Fruit fly (Drosophila melanogaster) whole organism, prepupa: ENCODE results near the gene CG4582.

Experiments used
- Blimp-1 ChIP-seq: fragments of 200-800 bp; sonication (Bioruptor generic); optimal IDR thresholded peaks from 3 replicates; lab custom pipeline; 2017; ENCODE audit warnings: missing biosample characterization, missing genetic modification characterization, mild to moderate bottlenecking, moderate library complexity, missing genetic modification reagents
- CG10669 ChIP-seq: fragments of 200-800 bp; sonication (Bioruptor generic); optimal IDR thresholded peaks from 3 replicates; lab custom pipeline; 2018; ENCODE audit warnings: missing biosample characterization, mild to moderate bottlenecking, missing genetic modification characterization, moderate library complexity
- CG15336 ChIP-seq: fragments of 200-800 bp; sonication (Bioruptor generic); IDR thresholded peaks from 2 replicates; pipeline ENCODE4 v1.3.6; 2022; ENCODE audit warnings: missing biosample characterization, missing genetic modification characterization
- CG1621 ChIP-seq: fragments of 200-800 bp; sonication (Bioruptor generic); optimal IDR thresholded peaks from 3 replicates; lab custom pipeline; 2018; ENCODE audit warnings: missing biosample characterization, mild to moderate bottlenecking, missing genetic modification characterization
- CG31627 ChIP-seq: fragments of 200-800 bp; sonication (Bioruptor generic); optimal IDR thresholded peaks from 3 replicates; lab custom pipeline; 2016; ENCODE audit warnings: missing biosample characterization, missing genetic modification characterization
- CG32006 ChIP-seq: fragments of 200-800 bp; sonication (Bioruptor generic); optimal IDR thresholded peaks from 3 replicates; lab custom pipeline; 2017; ENCODE audit warnings: missing biosample characterization, mild to moderate bottlenecking, missing genetic modification characterization
- CG34406 ChIP-seq: fragments of 200-800 bp; sonication (Bioruptor generic); optimal IDR thresholded peaks from 3 replicates; lab custom pipeline; 2016; ENCODE audit warnings: missing biosample characterization, missing genetic modification characterization
- CG6163 ChIP-seq: fragments of 200-800 bp; sonication (Bioruptor generic); IDR thresholded peaks from 3 replicates; pipeline ENCODE4 v1.3.6; 2022; ENCODE audit warnings: missing biosample characterization, missing genetic modification characterization
- CG6276 ChIP-seq: fragments of 200-800 bp; sonication (Bioruptor generic); optimal IDR thresholded peaks from 2 replicates; lab custom pipeline; 2017; ENCODE audit warnings: missing biosample characterization, mild to moderate bottlenecking, missing genetic modification characterization
- CG6808 ChIP-seq: fragments of 200-800 bp; sonication (Bioruptor generic); optimal IDR thresholded peaks from 3 replicates; lab custom pipeline; 2017; ENCODE audit warnings: missing biosample characterization, missing genetic modification characterization, mild to moderate bottlenecking, moderate library complexity, missing genetic modification reagents
- CG7368 ChIP-seq: fragments of 200-800 bp; sonication (Bioruptor generic); optimal IDR thresholded peaks from 3 replicates; lab custom pipeline; 2016; ENCODE audit warnings: missing biosample characterization, missing genetic modification characterization
- CG9139 ChIP-seq: fragments of 200-800 bp; sonication (Bioruptor generic); optimal IDR thresholded peaks from 3 replicates; lab custom pipeline; 2017; ENCODE audit warnings: missing biosample characterization, mild to moderate bottlenecking, missing genetic modification characterization
- Eip75B ChIP-seq: fragments of 200-800 bp; sonication (Bioruptor generic); optimal IDR thresholded peaks from 3 replicates; lab custom pipeline; 2016; ENCODE audit warnings: missing biosample characterization, missing genetic modification characterization
- Eip78C ChIP-seq: fragments of 200-800 bp; sonication (Bioruptor generic); peaks from one replicate; lab custom pipeline; 2016; ENCODE audit warnings: missing biosample characterization, missing genetic modification characterization
- Eip93F ChIP-seq: fragments of 200-800 bp; sonication (Bioruptor generic); optimal IDR thresholded peaks from 2 replicates; lab custom pipeline; 2016; ENCODE audit warnings: missing biosample characterization, mild to moderate bottlenecking, missing genetic modification characterization
- Ets21C ChIP-seq: fragments of 200-800 bp; sonication (Bioruptor generic); optimal IDR thresholded peaks from 3 replicates; lab custom pipeline; 2016; ENCODE audit warnings: missing biosample characterization, missing genetic modification characterization
- Ets96B ChIP-seq: fragments of 200-800 bp; optimal IDR thresholded peaks from 2 replicates; lab custom pipeline; 2019; ENCODE audit warnings: missing biosample characterization, mild to moderate bottlenecking, missing genetic modification characterization, moderate library complexity
- Hr39 ChIP-seq: fragments of 200-800 bp; sonication (Bioruptor generic); optimal IDR thresholded peaks from 2 replicates; lab custom pipeline; 2016; ENCODE audit warnings: missing biosample characterization, missing genetic modification characterization
- Met ChIP-seq: fragments of 200-800 bp; sonication (Bioruptor generic); optimal IDR thresholded peaks from 3 replicates; lab custom pipeline; 2016; ENCODE audit warnings: missing biosample characterization, missing genetic modification characterization
- OdsH ChIP-seq: fragments of 200-800 bp; sonication (Bioruptor generic); optimal IDR thresholded peaks from 3 replicates; lab custom pipeline; 2016; ENCODE audit warnings: missing biosample characterization, missing genetic modification characterization
- Smox ChIP-seq: fragments of 200-800 bp; sonication (Bioruptor generic); optimal IDR thresholded peaks from 3 replicates; lab custom pipeline; 2016; ENCODE audit warnings: missing biosample characterization, missing genetic modification characterization
- Sox102F ChIP-seq: fragments of 200-800 bp; sonication (Bioruptor generic); optimal IDR thresholded peaks from 2 replicates; lab custom pipeline; 2016; ENCODE audit warnings: missing biosample characterization, mild to moderate bottlenecking, missing genetic modification characterization
- Sox14 ChIP-seq: fragments of 200-800 bp; sonication (Bioruptor generic); optimal IDR thresholded peaks from 3 replicates; lab custom pipeline; 2016; ENCODE audit warnings: missing biosample characterization, missing genetic modification characterization
- achi ChIP-seq: fragments of 200-800 bp; sonication (Bioruptor generic); optimal IDR thresholded peaks from 3 replicates; lab custom pipeline; 2016; ENCODE audit warnings: missing biosample characterization, missing genetic modification characterization
- acj6 ChIP-seq: fragments of 200-800 bp; sonication (Bioruptor generic); optimal IDR thresholded peaks from 3 replicates; lab custom pipeline; 2016; ENCODE audit warnings: missing biosample characterization, missing genetic modification characterization
- cyc ChIP-seq: fragments of 200-800 bp; sonication (Bioruptor generic); optimal IDR thresholded peaks from 3 replicates; lab custom pipeline; 2016; ENCODE audit warnings: missing biosample characterization, missing genetic modification characterization
- esn ChIP-seq: fragments of 200-800 bp; sonication (Bioruptor generic); optimal IDR thresholded peaks from 2 replicates; lab custom pipeline; 2016; ENCODE audit warnings: missing biosample characterization, mild to moderate bottlenecking, missing genetic modification characterization, moderate library complexity
- fd59A ChIP-seq: fragments of 200-800 bp; sonication (Bioruptor generic); optimal IDR thresholded peaks from 2 replicates; lab custom pipeline; 2017; ENCODE audit warnings: missing biosample characterization, mild to moderate bottlenecking, missing genetic modification characterization, missing genetic modification reagents
- fd85E ChIP-seq: fragments of 200-800 bp; sonication (Bioruptor generic); optimal IDR thresholded peaks from 3 replicates; lab custom pipeline; 2016; ENCODE audit warnings: missing biosample characterization, missing genetic modification characterization
- net ChIP-seq: fragments of 200-800 bp; sonication (Bioruptor generic); optimal IDR thresholded peaks from 3 replicates; lab custom pipeline; 2016; ENCODE audit warnings: missing biosample characterization, missing genetic modification characterization
- spab ChIP-seq: fragments of 200-800 bp; sonication (Bioruptor generic); optimal IDR thresholded peaks from 2 replicates; lab custom pipeline; 2017; ENCODE audit warnings: missing biosample characterization, mild to moderate bottlenecking, missing genetic modification characterization, missing genetic modification reagents
- ss ChIP-seq, 2 experiments: fragments of 200-800 bp; sonication (Bioruptor generic); optimal IDR thresholded peaks; 2 replicates in 1 of 2; 3 replicates in 1 of 2; lab custom pipeline; 2017 to 2018; ENCODE audit warnings: mild to moderate bottlenecking in 2 of 2, missing biosample characterization in 2 of 2, missing genetic modification characterization in 2 of 2, moderate library complexity in 1 of 2
- svp ChIP-seq: fragments of 200-800 bp; sonication (Bioruptor generic); peaks from one replicate; lab custom pipeline; 2016; ENCODE audit warnings: missing biosample characterization, missing genetic modification characterization
- vri ChIP-seq: fragments of 200-800 bp; sonication (Bioruptor generic); optimal IDR thresholded peaks from 3 replicates; lab custom pipeline; 2016; ENCODE audit warnings: missing biosample characterization, mild to moderate bottlenecking, missing genetic modification characterization

The CG4582 gene

DNA sequence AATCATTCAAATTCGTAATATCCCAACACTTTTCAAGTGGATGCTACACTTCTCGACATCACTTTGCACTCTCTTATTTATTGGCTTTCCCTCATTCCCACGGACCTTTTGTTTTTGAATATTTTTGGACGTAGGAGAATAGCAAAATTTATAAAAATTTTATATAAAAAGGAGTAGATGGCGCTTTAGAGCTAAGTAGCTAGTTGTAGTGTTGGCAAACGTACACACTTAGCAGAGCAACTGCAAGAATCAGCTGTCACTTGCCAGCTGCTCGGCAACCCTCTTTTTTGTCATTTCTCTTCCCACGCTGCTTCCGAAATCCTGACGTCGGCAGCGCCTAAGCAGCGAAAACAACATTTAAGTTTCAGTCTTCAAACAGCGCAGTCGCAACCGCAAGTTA lies 11.1 kb upstream of the CG4582 start:
- TF ChIP-seq Eip78C (GFP tag; lab: Kevin White, UChicago) (peak; percentile 5), OdsH (GFP tag; lab: Kevin White, UChicago) (no peak)

DNA sequence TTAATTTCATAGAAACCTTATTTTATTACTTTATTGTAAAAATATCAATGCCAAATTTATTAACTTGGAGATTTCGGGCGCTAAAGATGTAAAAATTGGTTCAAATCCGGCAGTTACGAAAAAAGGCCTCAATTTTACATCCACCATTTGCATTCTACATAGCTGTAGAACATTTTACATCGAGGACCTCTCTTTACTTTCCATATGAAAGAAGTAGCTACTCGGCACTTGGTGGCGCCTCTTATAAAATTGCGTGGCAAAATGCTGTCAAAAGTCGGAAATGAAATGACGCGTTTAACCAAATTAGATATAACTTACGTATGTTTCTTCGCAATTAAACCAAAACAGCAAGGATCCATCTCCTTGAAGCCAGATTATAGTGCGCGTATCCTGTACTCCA lies 8.5 kb upstream of the CG4582 start:
- no peak for TF ChIP-seq fd85E (GFP tag; lab: Kevin White, UChicago)
- peak; percentile 31 for TF ChIP-seq svp (GFP tag; lab: Kevin White, UChicago)

DNA sequence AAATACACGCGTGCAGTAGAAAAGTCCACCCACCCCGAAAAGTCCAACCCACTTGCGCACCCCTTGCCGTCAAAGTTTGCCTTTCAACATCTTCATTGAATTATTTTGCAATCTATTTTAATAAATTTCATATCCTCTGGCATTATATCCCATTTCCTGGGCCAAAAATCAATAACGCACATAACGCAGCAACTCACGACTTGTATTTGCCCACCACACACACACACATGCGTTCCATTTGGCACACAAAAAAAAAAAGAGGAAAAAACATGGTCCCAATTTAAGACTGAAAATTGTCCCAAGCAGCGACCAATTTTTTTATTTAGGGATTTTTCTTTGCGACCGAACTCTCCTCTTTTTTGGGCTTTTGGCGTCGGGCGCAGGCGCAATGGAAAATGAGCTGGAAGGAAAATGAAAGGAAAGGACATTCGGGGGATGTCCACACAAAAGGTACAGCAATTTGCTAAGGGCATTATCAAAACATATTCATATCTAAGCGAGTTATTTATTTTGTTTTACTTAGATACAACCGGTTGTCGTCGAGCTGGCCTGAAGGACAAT lies 8.0 kb upstream of the CG4582 start:
- TF ChIP-seq esn (GFP tag; lab: Kevin White, UChicago) (no peak), Eip78C (GFP tag; lab: Kevin White, UChicago) (peak; percentile 20)

DNA sequence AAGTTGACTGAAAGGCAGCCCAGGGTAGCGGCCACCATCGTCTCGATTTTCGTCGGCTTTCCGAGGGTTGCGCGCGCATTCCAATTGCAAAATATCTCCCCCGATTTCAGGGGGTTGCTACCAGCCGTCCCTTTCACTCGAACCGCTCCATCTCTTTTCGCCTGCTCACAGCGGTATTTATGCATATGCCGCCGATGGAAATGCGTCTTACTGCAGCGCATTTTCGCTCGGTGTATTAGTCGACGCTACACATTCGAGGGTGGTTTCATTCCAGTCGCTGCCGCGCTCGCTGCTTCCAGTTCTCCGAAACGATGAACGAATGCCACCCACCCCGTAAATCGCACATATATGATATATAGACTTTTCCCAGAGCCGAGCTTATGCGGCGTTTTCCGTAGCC lies 6.2 kb upstream of the CG4582 start:
- TF ChIP-seq Ets21C = no peak
- TF ChIP-seq svp (GFP tag; lab: Kevin White, UChicago) = peak; percentile 60

DNA sequence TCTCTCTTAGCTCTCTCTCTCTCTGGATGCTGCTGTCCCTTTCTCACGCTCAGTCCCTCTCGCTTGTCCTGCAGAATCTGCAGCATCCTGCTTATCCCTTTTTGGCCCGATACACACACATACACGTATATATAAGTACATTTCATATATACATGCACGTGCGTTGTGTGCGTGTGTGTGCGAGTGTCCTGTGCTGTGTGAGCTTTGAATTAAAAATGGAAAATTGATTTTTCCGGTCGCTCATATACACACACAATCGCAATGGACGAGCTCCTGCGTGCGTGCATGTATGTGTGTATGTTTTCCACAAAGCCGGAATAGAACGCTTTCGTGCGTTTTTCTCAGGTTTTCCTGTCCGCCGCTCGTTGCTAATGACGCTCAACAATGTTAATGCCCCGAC lies 5.5 kb upstream of the CG4582 start:
- TF ChIP-seq CG34406 = no peak

DNA sequence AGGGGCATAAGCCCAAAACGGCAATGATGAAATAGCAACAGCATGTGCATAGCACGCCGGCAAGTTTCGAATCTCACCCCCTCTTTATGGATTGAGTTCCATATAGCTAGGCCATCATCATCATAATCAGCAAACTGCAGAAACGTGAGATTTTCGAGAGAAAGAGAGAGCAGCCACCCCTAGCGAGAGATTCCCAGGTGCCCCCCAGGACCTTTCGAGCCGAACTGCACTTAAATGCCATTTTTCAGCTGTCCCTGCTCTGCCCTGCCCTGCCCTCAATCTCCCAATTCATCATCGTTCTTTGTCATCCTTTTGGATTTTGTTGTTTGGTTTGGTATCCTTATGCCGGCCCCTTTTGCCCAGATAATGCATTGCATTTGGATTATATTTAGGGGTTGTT lies 4.7 kb upstream of the CG4582 start:
- TF ChIP-seq Hr39 (GFP tag; lab: Kevin White, UChicago) (no peak), fd59A (GFP tag; lab: Kevin White, UChicago) (no peak), Eip75B (GFP tag; lab: Kevin White, UChicago) (no peak), esn (GFP tag; lab: Kevin White, UChicago) (no peak), Met (no peak), ss (GFP tag; optimal IDR thresholded peaks at IDR 0.05; lab: Kevin White, UChicago) (no peak), CG6163 (GFP tag; lab: Robert Waterston, UW) (no peak), CG6276 (GFP tag; lab: Kevin White, UChicago) (no peak)

DNA sequence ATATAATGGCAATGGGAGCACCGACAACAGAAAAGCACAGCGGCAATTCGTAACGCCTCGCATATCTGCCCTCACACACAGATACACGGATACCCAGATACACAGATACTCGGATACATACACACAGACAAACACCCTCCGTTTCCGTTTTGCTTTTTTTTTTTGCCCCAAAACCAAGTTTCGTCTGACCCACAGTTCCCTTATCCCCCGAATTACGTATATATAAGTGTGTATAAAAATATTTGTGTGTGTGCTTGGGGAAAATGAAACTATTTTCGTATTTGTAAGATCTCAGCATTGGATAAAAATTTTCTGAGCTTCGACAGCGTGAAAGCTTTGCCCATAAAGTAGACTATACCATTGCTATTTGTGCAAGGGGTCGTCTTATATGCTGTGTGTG lies 23.6 kb downstream of the CG4582 start:
- TF ChIP-seq Eip78C (GFP tag; lab: Kevin White, UChicago) = peak; percentile 50
- TF ChIP-seq esn (GFP tag; lab: Kevin White, UChicago) = no peak

DNA sequence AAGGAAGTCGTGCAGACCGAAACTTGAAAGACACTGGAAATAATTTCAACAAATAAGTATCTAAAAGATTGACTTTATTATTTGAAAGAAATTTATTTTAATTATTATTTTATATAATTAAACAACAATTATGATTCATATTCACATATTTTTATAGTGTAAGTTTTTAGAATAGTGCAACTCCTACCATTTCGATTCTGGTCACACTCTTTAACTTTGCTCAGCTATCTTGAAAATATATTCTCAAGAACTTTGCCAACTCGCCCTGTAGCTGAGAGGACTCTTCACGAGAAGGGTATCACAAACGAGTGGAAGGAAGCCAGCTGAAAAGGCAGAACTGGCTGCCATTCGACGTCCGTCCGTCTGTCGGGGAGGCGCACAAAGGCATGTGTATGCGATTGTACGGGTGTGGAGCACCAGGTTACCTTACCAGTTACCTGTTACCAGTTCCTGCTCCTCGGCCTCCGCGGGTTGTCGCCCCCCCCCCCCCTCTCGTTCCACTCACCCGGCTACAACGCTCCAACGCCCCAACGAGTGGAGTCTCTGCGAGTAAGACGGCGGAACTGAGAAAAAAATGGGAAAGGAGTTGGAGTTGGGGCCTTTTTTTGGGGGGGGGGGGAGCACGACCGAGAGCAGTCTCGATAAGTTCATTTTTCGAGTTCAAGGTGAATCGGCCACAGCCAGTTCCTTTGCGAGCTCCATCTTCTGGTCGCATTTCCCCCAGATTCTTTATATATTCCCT lies 27.4 kb downstream of the CG4582 start:
- TF ChIP-seq acj6 = peak; percentile 89
- TF ChIP-seq CG6808 = peak; percentile 85
- TF ChIP-seq CG31627 = peak; percentile 82
- TF ChIP-seq Met = peak; percentile 82
- TF ChIP-seq Ets21C = peak; percentile 70
- peak; percentile 90 for TF ChIP-seq Ets96B
- TF ChIP-seq CG7368 (GFP tag; lab: Kevin White, UChicago) = peak; percentile 80
- peak; percentile 70 for TF ChIP-seq vri
- TF ChIP-seq Hr39 (GFP tag; lab: Kevin White, UChicago) = peak; percentile 79
- peak; percentile 89 for TF ChIP-seq achi
- TF ChIP-seq cyc (GFP tag; lab: Kevin White, UChicago) = peak; percentile 78
- peak; percentile 60 for TF ChIP-seq Blimp-1 (GFP tag; lab: Kevin White, UChicago)
- TF ChIP-seq Sox102F (GFP tag; lab: Kevin White, UChicago) = peak; percentile 69
- TF ChIP-seq spab (GFP tag; lab: Kevin White, UChicago) = peak; percentile 86
- TF ChIP-seq CG9139 = peak; percentile 68
- TF ChIP-seq CG1621 (tag; lab: Kevin White, UChicago) = peak; percentile 76
- TF ChIP-seq Sox14 (GFP tag; lab: Kevin White, UChicago) = peak; percentile 81
- peak; percentile 95 for TF ChIP-seq CG32006 (GFP tag; lab: Kevin White, UChicago)
- peak; percentile 46 for TF ChIP-seq fd85E (GFP tag; lab: Kevin White, UChicago)
- TF ChIP-seq CG15336 = peak; percentile 81
- TF ChIP-seq net (GFP tag; lab: Kevin White, UChicago) = peak; percentile 78
- TF ChIP-seq CG10669 (GFP tag; lab: Kevin White, UChicago) = peak; percentile 90
- peak; percentile 83 for TF ChIP-seq svp (GFP tag; lab: Kevin White, UChicago)
- TF ChIP-seq CG6163 (GFP tag; lab: Robert Waterston, UW) = peak; percentile 81
- peak; percentile 75 for TF ChIP-seq Smox (GFP tag; lab: Kevin White, UChicago)
- TF ChIP-seq CG6276 (GFP tag; lab: Kevin White, UChicago) = peak; percentile 82
- peak; percentile 60 for TF ChIP-seq Eip93F
- TF ChIP-seq Eip78C (GFP tag; lab: Kevin White, UChicago) = peak; percentile 95
